Fruit fly (Drosophila melanogaster): ENCODE data around the gene atk.

The atk gene

DNA sequence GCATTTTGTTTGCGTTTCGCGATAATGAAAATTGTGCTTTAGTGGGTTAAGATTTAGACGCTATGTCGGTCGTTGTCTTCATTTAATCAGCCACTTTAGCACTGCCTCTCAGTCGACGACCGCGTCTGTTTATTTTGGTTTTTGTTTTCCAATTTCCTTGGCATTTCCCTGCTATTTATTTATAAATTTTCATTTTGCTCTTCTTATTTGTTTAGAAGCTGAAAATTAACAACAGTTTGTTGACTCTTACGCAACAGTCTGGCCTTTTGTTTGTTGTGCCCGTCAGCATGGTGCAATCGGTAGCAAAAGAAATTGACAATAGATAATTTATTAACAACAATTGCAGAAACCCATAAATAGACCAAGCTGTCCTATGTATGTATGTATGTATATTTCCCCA, 42.9 kb upstream of the atk start (continued):
- TF ChIP-seq gfzf (GFP tag; optimal IDR thresholded peaks at IDR 0.05) = no peak
- no peak for TF ChIP-seq toy (GFP tag; IDR thresholded peaks at IDR 0.05)
- peak; percentile 9 for TF ChIP-seq sens (GFP tag)
- no peak for TF ChIP-seq CG17829 (tag; optimal IDR thresholded peaks at IDR 0.05)
- no peak for TF ChIP-seq Nf-YC (tag; optimal IDR thresholded peaks at IDR 0.05)
- TF ChIP-seq CG6254 (GFP tag; optimal IDR thresholded peaks at IDR 0.05) = peak; percentile 49
- no peak for TF ChIP-seq hth (optimal IDR thresholded peaks at IDR 0.05)
- TF ChIP-seq CG16815 (GFP tag; optimal IDR thresholded peaks at IDR 0.05) = no peak
- TF ChIP-seq Rx (GFP tag; IDR thresholded peaks at IDR 0.05) = 0 out of 2 replicates have a peak, but pooled peaks have one; percentile 6
- peak; percentile 10 for TF ChIP-seq trem (tag; optimal IDR thresholded peaks at IDR 0.05)
- TF ChIP-seq gt (GFP tag; IDR thresholded peaks at IDR 0.05) = no peak
- no peak for TF ChIP-seq tap (tag; optimal IDR thresholded peaks at IDR 0.05)
- peak; percentile 27 for TF ChIP-seq MTF-1 (GFP tag; optimal IDR thresholded peaks at IDR 0.05; ENCODE audit: borderline replicate concordance)
- TF ChIP-seq eve (GFP tag; optimal IDR thresholded peaks at IDR 0.05) = no peak
- TF ChIP-seq insv (GFP tag; optimal IDR thresholded peaks at IDR 0.05) = no peak
- peak; percentile 3; the same call in 1 of the 2 replicates for TF ChIP-seq onecut (GFP tag; IDR thresholded peaks at IDR 0.05)
- TF ChIP-seq CG3847 (GFP tag; IDR thresholded peaks at IDR 0.05) = no peak
- no peak for TF ChIP-seq Adf1 (GFP tag; IDR thresholded peaks at IDR 0.05)
- no peak for TF ChIP-seq Bdp1 (GFP tag; optimal IDR thresholded peaks at IDR 0.05)
- no peak for TF ChIP-seq CG34376 (GFP tag; optimal IDR thresholded peaks at IDR 0.05)
- peak; percentile 38 for TF ChIP-seq CG15696 (tag; optimal IDR thresholded peaks at IDR 0.05)
- TF ChIP-seq Chrac-16 (GFP tag; optimal IDR thresholded peaks at IDR 0.05) = no peak
- TF ChIP-seq lola (GFP tag; optimal IDR thresholded peaks at IDR 0.05) = peak in 1 of 3 experiments; percentile 14
- TF ChIP-seq CG14710 (tag; optimal IDR thresholded peaks at IDR 0.05) = peak; percentile 10
- TF ChIP-seq ci (GFP tag; IDR thresholded peaks at IDR 0.05) = no peak
- TF ChIP-seq CG30431 (GFP tag; optimal IDR thresholded peaks at IDR 0.05) = no peak
- peak; percentile 33 for TF ChIP-seq Spps (tag; optimal IDR thresholded peaks at IDR 0.05)
- TF ChIP-seq chm (GFP tag; IDR thresholded peaks at IDR 0.05) = no peak
- no peak for TF ChIP-seq luna (GFP tag; optimal IDR thresholded peaks at IDR 0.05)
- TF ChIP-seq Ada2b (GFP tag; IDR thresholded peaks at IDR 0.05) = no peak
- no peak for TF ChIP-seq D (optimal IDR thresholded peaks at IDR 0.05)
- TF ChIP-seq D (GFP tag; optimal IDR thresholded peaks at IDR 0.05) = peak; percentile 25
- no peak for TF ChIP-seq BEAF-32 (GFP tag; optimal IDR thresholded peaks at IDR 0.05)
- TF ChIP-seq fd3F (GFP tag; optimal IDR thresholded peaks at IDR 0.05) = no peak
- peak in 1 of 2 experiments; percentile 17 for TF ChIP-seq bsh (GFP tag; optimal IDR thresholded peaks at IDR 0.05)
- TF ChIP-seq pho (GFP tag; optimal IDR thresholded peaks at IDR 0.05) = no peak
- peak; percentile 12 for TF ChIP-seq mam (GFP tag; optimal IDR thresholded peaks at IDR 0.05)
- no peak for TF ChIP-seq CG1603 (tag; optimal IDR thresholded peaks at IDR 0.05)
- no peak for TF ChIP-seq CG6854 (GFP tag; optimal IDR thresholded peaks at IDR 0.05)
- no peak for TF ChIP-seq Hr78 (GFP tag; optimal IDR thresholded peaks at IDR 0.05)
- TF ChIP-seq lbe (GFP tag; optimal IDR thresholded peaks at IDR 0.05) = no peak
- no peak for TF ChIP-seq CG4820 (GFP tag; optimal IDR thresholded peaks at IDR 0.05)
- TF ChIP-seq CG17359 (tag; optimal IDR thresholded peaks at IDR 0.05) = peak; percentile 39
- TF ChIP-seq CG13287 (GFP tag; IDR thresholded peaks at IDR 0.05; ENCODE audit: partially characterized antibody) = no peak
- TF ChIP-seq fd102C (GFP tag; optimal IDR thresholded peaks at IDR 0.05) = peak; percentile 42
- no peak for TF ChIP-seq gcm (GFP tag; optimal IDR thresholded peaks at IDR 0.05)
- TF ChIP-seq gem (tag; optimal IDR thresholded peaks at IDR 0.05) = peak; percentile 22
- no peak for TF ChIP-seq ham (GFP tag; IDR thresholded peaks at IDR 0.05)
- TF ChIP-seq HLH3B (GFP tag; IDR thresholded peaks at IDR 0.05) = peak; percentile 6; the same call in 1 of the 2 replicates
- no peak for TF ChIP-seq Six4 (GFP tag; optimal IDR thresholded peaks at IDR 0.05)
- TF ChIP-seq Xrp1 (GFP tag; IDR thresholded peaks at IDR 0.05) = peak; percentile 56; the same call in 1 of the 2 replicates
